Worm (Caenorhabditis elegans): ENCODE results near the gene dbt-1.

Gene dbt-1

DNA sequence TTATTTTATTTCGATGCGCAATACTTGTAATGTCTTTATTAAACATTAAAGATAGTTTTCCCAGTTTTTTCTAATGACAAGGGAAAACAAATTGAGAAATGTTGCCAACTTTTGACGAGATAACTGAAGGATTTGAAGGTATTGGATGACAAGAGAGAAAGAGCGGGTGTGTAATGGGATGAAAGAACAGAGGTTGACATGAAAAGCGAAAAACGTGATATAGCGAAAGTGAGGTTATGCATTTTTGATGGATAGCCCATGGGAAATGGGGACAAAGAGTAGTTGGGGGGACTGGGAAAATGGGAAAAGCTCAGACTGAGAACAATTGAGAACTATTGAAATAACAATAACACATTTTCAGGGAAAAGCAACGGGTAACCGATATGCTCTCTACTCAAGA is 49.8 kb downstream of the dbt-1 start:
- TF ChIP-seq nhr-76 (tag; optimal IDR thresholded peaks at IDR 0.05), result no peak
- TF ChIP-seq ZK546.5 (tag; optimal IDR thresholded peaks at IDR 0.05), result no peak
- peak; percentile 66 for TF ChIP-seq lin-39 (tag; optimal IDR thresholded peaks at IDR 0.05)
- no peak for TF ChIP-seq lin-15B (tag; optimal IDR thresholded peaks at IDR 0.05)
- peak; percentile 19 for TF ChIP-seq nfya-1 (tag; optimal IDR thresholded peaks at IDR 0.05; ENCODE audit: insufficient read depth)
- no peak for TF ChIP-seq nhr-77 (tag; optimal IDR thresholded peaks at IDR 0.05)
- TF ChIP-seq egl-27 (tag; optimal IDR thresholded peaks at IDR 0.05), result no peak
- no peak for TF ChIP-seq elt-2 (tag; optimal IDR thresholded peaks at IDR 0.05)
- TF ChIP-seq nhr-28 (tag; optimal IDR thresholded peaks at IDR 0.05), result no peak
- no peak for TF ChIP-seq nhr-43 (tag; optimal IDR thresholded peaks at IDR 0.05; ENCODE audit: poor library complexity, severe bottlenecking)
- no peak for TF ChIP-seq ceh-82 (tag; optimal IDR thresholded peaks at IDR 0.05)

DNA sequence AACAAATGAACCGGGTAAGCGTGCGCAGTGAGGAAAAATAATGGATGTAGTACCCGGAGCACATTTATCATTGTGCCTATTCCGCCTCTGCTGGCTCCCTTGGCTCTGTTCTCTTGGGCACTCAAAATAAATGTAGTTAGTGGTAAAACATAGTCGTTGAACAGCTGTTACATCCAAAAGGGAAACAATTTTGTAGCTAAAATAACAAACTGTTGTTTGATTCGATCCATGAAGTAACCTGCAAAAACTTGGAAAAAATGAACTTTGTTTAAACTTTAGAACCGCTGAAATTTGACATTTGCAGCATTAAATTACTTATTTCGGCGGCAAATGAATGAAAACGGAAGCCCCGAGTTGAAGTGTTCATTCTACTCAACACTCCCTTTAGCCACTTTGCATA is 51.4 kb downstream of the dbt-1 start:
- TF ChIP-seq nhr-11 (tag; optimal IDR thresholded peaks at IDR 0.05), result no peak
- TF ChIP-seq lin-39 (tag; optimal IDR thresholded peaks at IDR 0.05), result peak; percentile 73

DNA sequence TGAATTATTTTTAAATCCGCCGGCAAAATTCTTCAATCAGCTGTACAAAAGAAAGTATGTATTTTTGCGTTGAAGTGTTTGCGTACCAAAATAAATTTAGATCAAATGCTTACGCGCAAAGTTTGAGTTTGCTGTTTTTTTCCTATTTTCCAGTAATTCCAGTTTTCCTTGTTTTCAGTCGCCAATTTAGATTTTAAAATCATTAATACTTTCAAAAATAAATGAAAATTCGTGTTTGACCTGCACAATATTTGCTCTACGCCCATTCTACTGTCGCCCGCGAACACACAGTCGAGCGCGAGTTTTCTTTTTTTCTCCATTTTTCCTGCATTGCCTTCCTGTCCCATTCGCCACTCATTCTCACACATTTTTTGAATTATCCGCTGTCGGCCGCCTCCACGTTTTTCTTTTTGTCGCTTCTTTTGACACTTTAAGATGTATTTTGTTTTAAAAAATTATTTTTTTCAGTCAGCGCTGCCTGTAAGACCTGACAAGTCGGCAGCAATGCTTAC is 52.2 kb downstream of the dbt-1 start, which contains the start of gene ptc-1:
Gene ptc-1, plus strand, starts transcription at position 462 of the 512 bp plus-strand sequence.
- TF ChIP-seq ceh-82 (tag; optimal IDR thresholded peaks at IDR 0.05) (no peak), aly-2 (tag; optimal IDR thresholded peaks at IDR 0.05) (no peak), nhr-76 (tag; optimal IDR thresholded peaks at IDR 0.05) (no peak), fkh-10 (GFP tag; optimal IDR thresholded peaks at IDR 0.05) (no peak), nhr-25 (tag; optimal IDR thresholded peaks at IDR 0.05) (no peak), ZK546.5 (tag; optimal IDR thresholded peaks at IDR 0.05) (no peak), pqm-1 (tag; optimal IDR thresholded peaks at IDR 0.05) (no peak), pha-4 (tag; optimal IDR thresholded peaks at IDR 0.05) (peak; percentile 41)

Measured in whole organism, L3 larva.